Fruit fly (Drosophila melanogaster) whole organism, prepupa: ENCODE measurements around the gene Trm7-32.

Source experiments
- Blimp-1 ChIP-seq: fragments of 200-800 bp; sonication (Bioruptor generic); optimal IDR thresholded peaks from 3 replicates; lab custom pipeline; 2017; ENCODE audit warnings: missing biosample characterization, missing genetic modification characterization, mild to moderate bottlenecking, moderate library complexity, missing genetic modification reagents
- CG10631 ChIP-seq: fragments of 200-800 bp; sonication (Bioruptor generic); optimal IDR thresholded peaks from 2 replicates; lab custom pipeline; 2016; ENCODE audit warnings: missing biosample characterization, missing genetic modification characterization
- CG10669 ChIP-seq: fragments of 200-800 bp; sonication (Bioruptor generic); optimal IDR thresholded peaks from 3 replicates; lab custom pipeline; 2018; ENCODE audit warnings: missing biosample characterization, mild to moderate bottlenecking, missing genetic modification characterization, moderate library complexity
- CG11294 ChIP-seq: fragments of 200-800 bp; sonication (Bioruptor generic); IDR thresholded peaks from 2 replicates; pipeline ENCODE4 v1.3.6; 2022; ENCODE audit warnings: missing biosample characterization, missing genetic modification characterization
- CG11762 ChIP-seq: fragments of 200-800 bp; sonication (Bioruptor generic); optimal IDR thresholded peaks from 3 replicates; lab custom pipeline; 2016; ENCODE audit warnings: missing biosample characterization, missing genetic modification characterization; ENCODE audit not compliant: insufficient read depth
- CG1621 ChIP-seq: fragments of 200-800 bp; sonication (Bioruptor generic); optimal IDR thresholded peaks from 3 replicates; lab custom pipeline; 2018; ENCODE audit warnings: missing biosample characterization, mild to moderate bottlenecking, missing genetic modification characterization
- CG16779 ChIP-seq: fragments of 200-800 bp; sonication (Bioruptor generic); optimal IDR thresholded peaks from 3 replicates; lab custom pipeline; 2017; ENCODE audit warnings: missing biosample characterization, mild to moderate bottlenecking, missing genetic modification characterization
- CG34406 ChIP-seq: fragments of 200-800 bp; sonication (Bioruptor generic); optimal IDR thresholded peaks from 3 replicates; lab custom pipeline; 2016; ENCODE audit warnings: missing biosample characterization, missing genetic modification characterization
- CG3919 ChIP-seq: fragments of 200-800 bp; sonication (Bioruptor generic); optimal IDR thresholded peaks from 3 replicates; lab custom pipeline; 2016; ENCODE audit warnings: missing biosample characterization, missing genetic modification characterization
- CG4318 ChIP-seq: fragments of 200-800 bp; sonication (Bioruptor generic); optimal IDR thresholded peaks from 3 replicates; lab custom pipeline; 2017; ENCODE audit warnings: missing biosample characterization, mild to moderate bottlenecking, missing genetic modification characterization
- CG6163 ChIP-seq: fragments of 200-800 bp; sonication (Bioruptor generic); IDR thresholded peaks from 3 replicates; pipeline ENCODE4 v1.3.6; 2022; ENCODE audit warnings: missing biosample characterization, missing genetic modification characterization
- CG6276 ChIP-seq: fragments of 200-800 bp; sonication (Bioruptor generic); optimal IDR thresholded peaks from 2 replicates; lab custom pipeline; 2017; ENCODE audit warnings: missing biosample characterization, mild to moderate bottlenecking, missing genetic modification characterization
- CG6792 ChIP-seq: fragments of 200-800 bp; sonication (Bioruptor generic); optimal IDR thresholded peaks from 3 replicates; lab custom pipeline; 2016; ENCODE audit warnings: missing biosample characterization, missing genetic modification characterization
- CG6808 ChIP-seq: fragments of 200-800 bp; sonication (Bioruptor generic); optimal IDR thresholded peaks from 3 replicates; lab custom pipeline; 2017; ENCODE audit warnings: missing biosample characterization, missing genetic modification characterization, mild to moderate bottlenecking, moderate library complexity, missing genetic modification reagents
- CG7368 ChIP-seq: fragments of 200-800 bp; sonication (Bioruptor generic); optimal IDR thresholded peaks from 3 replicates; lab custom pipeline; 2016; ENCODE audit warnings: missing biosample characterization, missing genetic modification characterization
- CG8319 ChIP-seq: fragments of 200-800 bp; sonication (Bioruptor generic); optimal IDR thresholded peaks from 3 replicates; lab custom pipeline; 2016; ENCODE audit warnings: missing biosample characterization, missing genetic modification characterization
- CG8632 ChIP-seq: fragments of 200-800 bp; sonication (Bioruptor generic); optimal IDR thresholded peaks from 3 replicates; lab custom pipeline; 2016; ENCODE audit warnings: missing biosample characterization, missing genetic modification characterization
- Eip75B ChIP-seq: fragments of 200-800 bp; sonication (Bioruptor generic); optimal IDR thresholded peaks from 3 replicates; lab custom pipeline; 2016; ENCODE audit warnings: missing biosample characterization, missing genetic modification characterization
- Eip93F ChIP-seq: fragments of 200-800 bp; sonication (Bioruptor generic); optimal IDR thresholded peaks from 2 replicates; lab custom pipeline; 2016; ENCODE audit warnings: missing biosample characterization, mild to moderate bottlenecking, missing genetic modification characterization
- Gug ChIP-seq: fragments of 200-800 bp; sonication (Bioruptor generic); IDR thresholded peaks from 2 replicates; pipeline ENCODE4 v1.3.6; 2022; ENCODE audit warnings: missing biosample characterization, missing genetic modification characterization
- Hr38 ChIP-seq: sonication (Bioruptor generic); optimal IDR thresholded peaks from 2 replicates; lab custom pipeline; 2016; ENCODE audit warnings: missing biosample characterization, missing genetic modification characterization
- Hr39 ChIP-seq: fragments of 200-800 bp; sonication (Bioruptor generic); optimal IDR thresholded peaks from 2 replicates; lab custom pipeline; 2016; ENCODE audit warnings: missing biosample characterization, missing genetic modification characterization
- Lpt ChIP-seq: fragments of 200-800 bp; sonication (Bioruptor generic); optimal IDR thresholded peaks from 3 replicates; lab custom pipeline; 2016; ENCODE audit warnings: missing biosample characterization, missing genetic modification characterization
- Met ChIP-seq: fragments of 200-800 bp; sonication (Bioruptor generic); optimal IDR thresholded peaks from 3 replicates; lab custom pipeline; 2016; ENCODE audit warnings: missing biosample characterization, missing genetic modification characterization
- OdsH ChIP-seq: fragments of 200-800 bp; sonication (Bioruptor generic); optimal IDR thresholded peaks from 3 replicates; lab custom pipeline; 2016; ENCODE audit warnings: missing biosample characterization, missing genetic modification characterization
- Smox ChIP-seq: fragments of 200-800 bp; sonication (Bioruptor generic); optimal IDR thresholded peaks from 3 replicates; lab custom pipeline; 2016; ENCODE audit warnings: missing biosample characterization, missing genetic modification characterization
- Sox102F ChIP-seq: fragments of 200-800 bp; sonication (Bioruptor generic); optimal IDR thresholded peaks from 2 replicates; lab custom pipeline; 2016; ENCODE audit warnings: missing biosample characterization, mild to moderate bottlenecking, missing genetic modification characterization
- Sox14 ChIP-seq: fragments of 200-800 bp; sonication (Bioruptor generic); optimal IDR thresholded peaks from 3 replicates; lab custom pipeline; 2016; ENCODE audit warnings: missing biosample characterization, missing genetic modification characterization
- Sox15 ChIP-seq: fragments of 200-800 bp; sonication (Bioruptor generic); optimal IDR thresholded peaks from 3 replicates; lab custom pipeline; 2016; ENCODE audit warnings: missing biosample characterization, missing genetic modification characterization
- achi ChIP-seq: fragments of 200-800 bp; sonication (Bioruptor generic); optimal IDR thresholded peaks from 3 replicates; lab custom pipeline; 2016; ENCODE audit warnings: missing biosample characterization, missing genetic modification characterization
- acj6 ChIP-seq: fragments of 200-800 bp; sonication (Bioruptor generic); optimal IDR thresholded peaks from 3 replicates; lab custom pipeline; 2016; ENCODE audit warnings: missing biosample characterization, missing genetic modification characterization
- cyc ChIP-seq: fragments of 200-800 bp; sonication (Bioruptor generic); optimal IDR thresholded peaks from 3 replicates; lab custom pipeline; 2016; ENCODE audit warnings: missing biosample characterization, missing genetic modification characterization
- dac ChIP-seq: fragments of 200-800 bp; sonication (Bioruptor generic); optimal IDR thresholded peaks from 2 replicates; lab custom pipeline; 2017; ENCODE audit warnings: missing biosample characterization, mild to moderate bottlenecking, missing genetic modification characterization
- dsx ChIP-seq: fragments of 200-800 bp; optimal IDR thresholded peaks from 3 replicates; lab custom pipeline; 2019; ENCODE audit warnings: missing biosample characterization, mild to moderate bottlenecking, missing genetic modification characterization, moderate library complexity; ENCODE audit not compliant: poor library complexity, severe bottlenecking
- eg ChIP-seq: fragments of 200-800 bp; sonication (Bioruptor generic); IDR thresholded peaks from 3 replicates; pipeline ENCODE4 v1.3.6; 2022; ENCODE audit warnings: missing biosample characterization, missing genetic modification characterization
- esn ChIP-seq: fragments of 200-800 bp; sonication (Bioruptor generic); optimal IDR thresholded peaks from 2 replicates; lab custom pipeline; 2016; ENCODE audit warnings: missing biosample characterization, mild to moderate bottlenecking, missing genetic modification characterization, moderate library complexity
- fd59A ChIP-seq: fragments of 200-800 bp; sonication (Bioruptor generic); optimal IDR thresholded peaks from 2 replicates; lab custom pipeline; 2017; ENCODE audit warnings: missing biosample characterization, mild to moderate bottlenecking, missing genetic modification characterization, missing genetic modification reagents
- fd85E ChIP-seq: fragments of 200-800 bp; sonication (Bioruptor generic); optimal IDR thresholded peaks from 3 replicates; lab custom pipeline; 2016; ENCODE audit warnings: missing biosample characterization, missing genetic modification characterization
- fkh ChIP-seq: fragments of 200-800 bp; sonication (Bioruptor generic); optimal IDR thresholded peaks from 3 replicates; lab custom pipeline; 2017; ENCODE audit warnings: missing biosample characterization, mild to moderate bottlenecking, missing genetic modification characterization, moderate library complexity
- pdm3 ChIP-seq: fragments of 200-800 bp; sonication (Bioruptor generic); optimal IDR thresholded peaks from 3 replicates; lab custom pipeline; 2016; ENCODE audit warnings: missing biosample characterization, missing genetic modification characterization
- salr ChIP-seq, 2 experiments: fragments of 200-800 bp; sonication (Bioruptor generic); optimal IDR thresholded peaks; 3 replicates each; lab custom pipeline; 2016 to 2018; ENCODE audit warnings: missing biosample characterization in 2 of 2, missing genetic modification characterization in 2 of 2, mild to moderate bottlenecking in 1 of 2
- spab ChIP-seq: fragments of 200-800 bp; sonication (Bioruptor generic); optimal IDR thresholded peaks from 2 replicates; lab custom pipeline; 2017; ENCODE audit warnings: missing biosample characterization, mild to moderate bottlenecking, missing genetic modification characterization, missing genetic modification reagents
- svp ChIP-seq: fragments of 200-800 bp; sonication (Bioruptor generic); peaks from one replicate; lab custom pipeline; 2016; ENCODE audit warnings: missing biosample characterization, missing genetic modification characterization
- topi ChIP-seq: fragments of 200-800 bp; sonication (Bioruptor generic); optimal IDR thresholded peaks from 3 replicates; lab custom pipeline; 2016; ENCODE audit warnings: missing biosample characterization, missing genetic modification characterization
- vri ChIP-seq: fragments of 200-800 bp; sonication (Bioruptor generic); optimal IDR thresholded peaks from 3 replicates; lab custom pipeline; 2016; ENCODE audit warnings: missing biosample characterization, mild to moderate bottlenecking, missing genetic modification characterization

Gene Trm7-32

dm6 chr3R:17059100-17059810, 18.8 kb downstream of the Trm7-32 start (continued):
- peak; percentile 75 for TF ChIP-seq CG16779 (tag; lab: Kevin White, UChicago)
- TF ChIP-seq CG11294: peak; percentile 41
- TF ChIP-seq CG10631 (GFP tag; lab: Kevin White, UChicago): peak; percentile 90
- TF ChIP-seq CG3919: peak; percentile 88
- peak; percentile 86 for TF ChIP-seq Hr39 (GFP tag; lab: Kevin White, UChicago)
- peak; percentile 52 for TF ChIP-seq Gug (GFP tag; lab: Robert Waterston, UW)
- TF ChIP-seq eg: peak; percentile 45
- peak; percentile 61 for TF ChIP-seq CG6163 (GFP tag; lab: Robert Waterston, UW)
- TF ChIP-seq fd85E: peak; percentile 26
- peak; percentile 87 for TF ChIP-seq spab (GFP tag; lab: Kevin White, UChicago)
- TF ChIP-seq acj6 (GFP tag; lab: Kevin White, UChicago): peak; percentile 87
- no peak for TF ChIP-seq Hr38 (GFP tag; lab: Kevin White, UChicago)
- TF ChIP-seq Smox: peak; percentile 74
- TF ChIP-seq Met (GFP tag; lab: Kevin White, UChicago): peak; percentile 67
- TF ChIP-seq svp (GFP tag; lab: Kevin White, UChicago): peak; percentile 95
- TF ChIP-seq OdsH: peak; percentile 91
- TF ChIP-seq Lpt: peak; percentile 80

- peak in 1 of 2 experiments; percentile 27 for TF ChIP-seq salr (GFP tag; optimal IDR thresholded peaks at IDR 0.05; lab: Kevin White, UChicago)
- TF ChIP-seq Sox15: no peak
Measured at dm6 chr3R:17059811-17060169, 19.3 kb downstream of the Trm7-32 start.

DNA sequence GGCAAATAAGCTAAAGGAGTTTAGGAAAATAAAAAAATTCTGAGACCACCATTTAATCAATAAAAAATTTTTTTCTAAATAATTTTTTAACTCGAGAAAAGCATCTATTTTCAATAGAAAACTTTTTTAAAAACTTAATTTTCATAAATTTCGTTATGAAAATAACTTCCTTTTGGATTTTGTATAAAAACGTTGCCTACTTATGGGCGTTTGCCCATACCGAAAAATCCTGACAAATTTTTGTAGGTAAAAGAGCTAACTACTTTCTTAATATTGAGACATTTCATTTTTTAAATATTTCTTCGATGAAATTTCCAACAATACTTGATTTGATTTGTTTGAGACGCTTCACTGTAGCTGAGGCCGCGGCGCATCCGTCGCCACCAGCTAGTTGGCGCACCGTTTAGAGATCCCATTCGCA, 19.8 kb downstream of the Trm7-32 start:
- TF ChIP-seq CG11762 (GFP tag; lab: Kevin White, UChicago): peak; percentile 58
- TF ChIP-seq CG8319 (GFP tag; lab: Kevin White, UChicago): peak; percentile 26
- TF ChIP-seq Hr38 (GFP tag; lab: Kevin White, UChicago): no peak
- TF ChIP-seq vri (GFP tag; lab: Kevin White, UChicago): no peak
- TF ChIP-seq esn (GFP tag; lab: Kevin White, UChicago): peak; percentile 51
- TF ChIP-seq pdm3 (GFP tag; lab: Kevin White, UChicago): peak; percentile 75
- TF ChIP-seq Gug (GFP tag; lab: Robert Waterston, UW): peak; percentile 42
- TF ChIP-seq CG10631 (GFP tag; lab: Kevin White, UChicago): peak; percentile 73
- peak; percentile 54 for TF ChIP-seq topi (GFP tag; lab: Kevin White, UChicago)
- peak; percentile 42 for TF ChIP-seq CG8632 (GFP tag; lab: Kevin White, UChicago)
- TF ChIP-seq dac (GFP tag; lab: Kevin White, UChicago): peak; percentile 65
- peak; percentile 70 for TF ChIP-seq acj6 (GFP tag; lab: Kevin White, UChicago)
- peak; percentile 78 for TF ChIP-seq CG6276 (GFP tag; lab: Kevin White, UChicago)
- no peak for TF ChIP-seq CG11294
- peak in 1 of 2 experiments; percentile 93 for TF ChIP-seq salr (GFP tag; optimal IDR thresholded peaks at IDR 0.05; lab: Kevin White, UChicago)
- TF ChIP-seq Eip93F (GFP tag; lab: Kevin White, UChicago): no peak
- TF ChIP-seq CG34406 (GFP tag; lab: Kevin White, UChicago): peak; percentile 50
- peak; percentile 85 for TF ChIP-seq CG4318 (GFP tag; lab: Kevin White, UChicago)
- peak; percentile 77 for TF ChIP-seq Eip75B (GFP tag; lab: Kevin White, UChicago)
- peak; percentile 10 for TF ChIP-seq Lpt
- no peak for TF ChIP-seq Blimp-1
- peak; percentile 73; the same call in 2 of the 3 replicates for TF ChIP-seq CG6163 (GFP tag; lab: Robert Waterston, UW)
- no peak for TF ChIP-seq fkh (GFP tag; lab: Kevin White, UChicago)
- peak; percentile 38 for TF ChIP-seq cyc (GFP tag; lab: Kevin White, UChicago)
- peak; percentile 70 for TF ChIP-seq CG10669 (GFP tag; lab: Kevin White, UChicago)
- peak; percentile 40 for TF ChIP-seq CG7368
- TF ChIP-seq CG6792 (GFP tag; lab: Kevin White, UChicago): peak; percentile 46
- no peak for TF ChIP-seq CG1621 (tag; lab: Kevin White, UChicago)
- peak; percentile 76 for TF ChIP-seq OdsH
- TF ChIP-seq CG6808 (GFP tag; lab: Kevin White, UChicago): peak; percentile 73
- peak; percentile 73 for TF ChIP-seq spab (GFP tag; lab: Kevin White, UChicago)
- TF ChIP-seq fd59A (GFP tag; lab: Kevin White, UChicago): peak; percentile 65
- TF ChIP-seq achi (GFP tag; lab: Kevin White, UChicago): peak; percentile 71
- TF ChIP-seq CG16779 (tag; lab: Kevin White, UChicago): no peak
- TF ChIP-seq Sox15: peak; percentile 43
- no peak for TF ChIP-seq Sox102F (GFP tag; lab: Kevin White, UChicago)
- peak; percentile 40 for TF ChIP-seq dsx (GFP tag; lab: Kevin White, UChicago)
- TF ChIP-seq Sox14 (GFP tag; lab: Kevin White, UChicago): peak; percentile 67
- peak; percentile 70 for TF ChIP-seq CG3919
